Worm (Caenorhabditis elegans) whole organism, L3 larva: ENCODE data around the gene metl-13.

Experiments used
- ZK546.5 ChIP-seq: sonication (generic microtip); optimal IDR thresholded peaks from 2 replicates; lab custom pipeline; 2017; ENCODE audit warnings: missing biosample characterization, missing genetic modification characterization
- elt-2 ChIP-seq: sonication (generic microtip); optimal IDR thresholded peaks from 2 replicates; lab custom pipeline; 2016; ENCODE audit warnings: missing genetic modification reagents, mild to moderate bottlenecking, missing genetic modification characterization, missing compliant biosample characterization
- elt-3 ChIP-seq, 3 experiments: fragments of 150-350 bp in 1 of 3; sonication (generic microtip) in 2 of 3; optimal IDR thresholded peaks; 2 replicates in 2 of 3; 4 replicates in 1 of 3; lab custom pipeline; 2014 to 2017; ENCODE audit warnings: missing biosample characterization in 3 of 3, missing genetic modification characterization in 3 of 3
- fos-1 ChIP-seq: fragments of 150-350 bp; optimal IDR thresholded peaks from 2 replicates; lab custom pipeline; 2014; ENCODE audit warnings: missing biosample characterization, missing genetic modification characterization
- nhr-237 ChIP-seq: fragments of 150-350 bp; optimal IDR thresholded peaks from 2 replicates; lab custom pipeline; 2014; ENCODE audit warnings: missing biosample characterization, missing genetic modification characterization
- nhr-77 ChIP-seq: fragments of 150-350 bp; optimal IDR thresholded peaks from 2 replicates; lab custom pipeline; 2014; ENCODE audit warnings: missing biosample characterization, missing genetic modification characterization
- sea-2 ChIP-seq: fragments of 150-350 bp; sonication (generic microtip); optimal IDR thresholded peaks from 4 replicates; lab custom pipeline; 2014; ENCODE audit warnings: missing biosample characterization, missing genetic modification reagents, missing genetic modification characterization
- ztf-11 ChIP-seq: fragments of 150-350 bp; optimal IDR thresholded peaks from 2 replicates; lab custom pipeline; 2014; ENCODE audit warnings: missing biosample characterization, missing genetic modification characterization
- ztf-4 ChIP-seq: fragments of 150-350 bp; optimal IDR thresholded peaks from 2 replicates; lab custom pipeline; 2014; ENCODE audit warnings: missing biosample characterization, missing genetic modification characterization

- TF ChIP-seq ztf-4 (tag; lab: Kevin White, UChicago) (no peak), ztf-11 (tag; lab: Kevin White, UChicago) (no peak), ZK546.5 (no peak), elt-2 (tag; lab: Kevin White, UChicago) (no peak), nhr-237 (tag; lab: Kevin White, UChicago) (no peak), elt-3 (tag; optimal IDR thresholded peaks at IDR 0.05; lab: Kevin White, UChicago) (no peak), sea-2 (GFP tag; lab: Kevin White, UChicago) (no peak), fos-1 (no peak), nhr-77 (tag; lab: Kevin White, UChicago) (no peak)
Observed at ce11 chrIV:6646905-6647304, 12.0 kb downstream of the metl-13 start.
